Fruit fly (Drosophila melanogaster): ENCODE data around the gene Aos1.
A peak's percentile ranks its signal among the peaks of the same experiment; 100 is the strongest.

Aos1 gene

dm6 chr3R:12402935-12403334, 30.7 kb downstream of the Aos1 start:
- TF ChIP-seq Poxn (GFP tag; IDR thresholded peaks at IDR 0.05) (peak; percentile 54), Dp (GFP tag; optimal IDR thresholded peaks at IDR 0.05) (peak; percentile 47), Oaz (GFP tag; IDR thresholded peaks at IDR 0.05) (peak; percentile 92), cad (GFP tag; optimal IDR thresholded peaks at IDR 0.05) (no peak), Doc2 (GFP tag; IDR thresholded peaks at IDR 0.05) (no peak), sens-2 (GFP tag; IDR thresholded peaks at IDR 0.05) (peak; percentile 97), CG10543 (GFP tag; optimal IDR thresholded peaks at IDR 0.05) (peak; percentile 100), HLHmδ (GFP tag; optimal IDR thresholded peaks at IDR 0.05) (no peak), CG11456 (GFP tag; IDR thresholded peaks at IDR 0.05) (peak; percentile 93; the same call in 2 of the 3 replicates), CG6791 (GFP tag; IDR thresholded peaks at IDR 0.05; ENCODE audit: partially characterized antibody) (no peak), Stat92E (GFP tag; optimal IDR thresholded peaks at IDR 0.05) (peak in 1 of 3 experiments; percentile 95), CG12391 (tag; optimal IDR thresholded peaks at IDR 0.05) (peak; percentile 99), dmrt99B (tag; optimal IDR thresholded peaks at IDR 0.05) (peak; percentile 100), Nf-YA (GFP tag; IDR thresholded peaks at IDR 0.05) (peak; percentile 99), CG2202 (tag; optimal IDR thresholded peaks at IDR 0.05) (peak; percentile 97), CG8388 (GFP tag; optimal IDR thresholded peaks at IDR 0.05) (peak; percentile 98), CG9437 (GFP tag; optimal IDR thresholded peaks at IDR 0.05) (peak; percentile 92), fru (optimal IDR thresholded peaks at IDR 0.05) (no peak), pzg (GFP tag; optimal IDR thresholded peaks at IDR 0.05) (peak; percentile 46), run (tag; optimal IDR thresholded peaks at IDR 0.05) (peak; percentile 95), CG15269 (tag; optimal IDR thresholded peaks at IDR 0.05) (peak; percentile 98), CG1529 (GFP tag; optimal IDR thresholded peaks at IDR 0.05) (peak; percentile 96), ranshi (GFP tag; IDR thresholded peaks at IDR 0.05) (peak; percentile 96), HmgZ (tag; optimal IDR thresholded peaks at IDR 0.05) (peak; percentile 98), pho (GFP tag; optimal IDR thresholded peaks at IDR 0.05) (peak; percentile 91), CG17361 (GFP tag; IDR thresholded peaks at IDR 0.05) (peak; percentile 98), CG12659 (GFP tag; optimal IDR thresholded peaks at IDR 0.05) (peak; percentile 97), Oli (tag; optimal IDR thresholded peaks at IDR 0.05) (peak; percentile 97), Dll (GFP tag; IDR thresholded peaks at IDR 0.05; ENCODE audit: partially characterized antibody) (peak; percentile 72), CG3163 (GFP tag; optimal IDR thresholded peaks at IDR 0.05) (peak; percentile 75), B-H1 (GFP tag; IDR thresholded peaks at IDR 0.05) (peak; percentile 93; the same call in 2 of the 3 replicates), wdn (GFP tag; IDR thresholded peaks at IDR 0.05) (peak; percentile 93), ind (GFP tag; optimal IDR thresholded peaks at IDR 0.05) (peak; percentile 98), dati (GFP tag; IDR thresholded peaks at IDR 0.05) (peak; percentile 90), jing (GFP tag; optimal IDR thresholded peaks at IDR 0.05) (peak; percentile 93), Awh (GFP tag; IDR thresholded peaks at IDR 0.05) (peak; percentile 98), Bteb2 (GFP tag; optimal IDR thresholded peaks at IDR 0.05) (peak; percentile 96), CG8290 (GFP tag; optimal IDR thresholded peaks at IDR 0.05) (peak; percentile 96), CG8290 (tag; optimal IDR thresholded peaks at IDR 0.05) (peak; percentile 95 to 97), toy (GFP tag; IDR thresholded peaks at IDR 0.05) (peak; percentile 84), HmgD (GFP tag; optimal IDR thresholded peaks at IDR 0.05) (peak; percentile 93), HLH54F (GFP tag; optimal IDR thresholded peaks at IDR 0.05) (peak; percentile 89), bbx (GFP tag; IDR thresholded peaks at IDR 0.05; ENCODE audit: partially characterized antibody) (no peak), Six4 (GFP tag; optimal IDR thresholded peaks at IDR 0.05) (peak; percentile 99), Gug (GFP tag; IDR thresholded peaks at IDR 0.05) (peak; percentile 64; the same call in 2 of the 4 replicates), tna (GFP tag; IDR thresholded peaks at IDR 0.05; ENCODE audit: partially characterized antibody) (no peak), Mad (GFP tag; optimal IDR thresholded peaks at IDR 0.05) (peak; percentile 94), CG32772 (GFP tag; IDR thresholded peaks at IDR 0.05) (peak; percentile 88), Pdp1 (GFP tag; optimal IDR thresholded peaks at IDR 0.05) (peak; percentile 94 to 96), zfh2 (GFP tag; optimal IDR thresholded peaks at IDR 0.05) (peak; percentile 87), CG4328 (GFP tag; optimal IDR thresholded peaks at IDR 0.05) (peak; percentile 97)
